Worm (Caenorhabditis elegans) whole organism, midembryonic: ENCODE results near the gene F13H8.1.

Experiments
- T22C8.4 ChIP-seq: fragments of 200-800 bp; sonication (Bioruptor generic); IDR thresholded peaks from 2 replicates; pipeline ENCODE4 v1.3.6; 2022; ENCODE audit warnings: missing genetic modification characterization, missing compliant biosample characterization
- cog-1 ChIP-seq: sonication (generic microtip); optimal IDR thresholded peaks from 2 replicates; lab custom pipeline; 2016; ENCODE audit warnings: missing genetic modification characterization, missing compliant biosample characterization
- flt-1 ChIP-seq: fragments of 200-800 bp; sonication (Bioruptor generic); IDR thresholded peaks from 2 replicates; pipeline ENCODE4 v1.3.6; 2022; ENCODE audit warnings: missing genetic modification characterization, missing compliant biosample characterization
- klf-2 ChIP-seq: fragments of 200-800 bp; sonication (Bioruptor generic); conservative IDR thresholded peaks from 2 replicates; pipeline ENCODE4 v1.3.6; 2022; ENCODE audit warnings: missing genetic modification reagents, missing genetic modification characterization, missing compliant biosample characterization
- ref-1 ChIP-seq: fragments of 200-800 bp; sonication (Bioruptor generic); conservative IDR thresholded peaks from 2 replicates; pipeline ENCODE4 v1.3.6; 2022; ENCODE audit warnings: missing genetic modification reagents, missing genetic modification characterization, missing compliant biosample characterization
- tab-1 ChIP-seq: fragments of 200-800 bp; sonication (Bioruptor generic); IDR thresholded peaks from 2 replicates; pipeline ENCODE4 v1.3.6; 2022; ENCODE audit warnings: missing genetic modification characterization, missing compliant biosample characterization
- ztf-23 ChIP-seq: fragments of 200-800 bp; sonication (Bioruptor generic); IDR thresholded peaks from 2 replicates; pipeline ENCODE4 v1.3.6; 2022; ENCODE audit warnings: missing genetic modification reagents, missing genetic modification characterization, missing compliant biosample characterization

ce11 chrII:6246054-6246453 is 37.1 kb upstream of the F13H8.1 start, which contains the start of gene lelo-1:
- no peak for TF ChIP-seq ztf-23 (GFP tag; lab: Robert Waterston, UW)
- TF ChIP-seq cog-1 = no peak
- TF ChIP-seq T22C8.4 (GFP tag; lab: Robert Waterston, UW) = no peak
- TF ChIP-seq tab-1 (GFP tag; lab: Robert Waterston, UW) = no peak
- no peak for TF ChIP-seq klf-2 (GFP tag; lab: Robert Waterston, UW)
- no peak for TF ChIP-seq flt-1 (GFP tag; lab: Robert Waterston, UW)
- no peak for TF ChIP-seq ref-1 (GFP tag; lab: Robert Waterston, UW)
